Fruit fly (Drosophila melanogaster) whole organism, embryonic: Measurements from ENCODE around the gene CG15515.

ENCODE experiments used
- Lim3 ChIP-seq: fragments of 200-800 bp; sonication (Bioruptor generic); IDR thresholded peaks from 2 replicates; pipeline ENCODE4 v1.3.6; 2022; ENCODE audit warnings: missing biosample characterization, missing genetic modification characterization
- insv ChIP-seq, 2 experiments: fragments of 200-800 bp; sonication (Bioruptor generic); optimal IDR thresholded peaks; 3 replicates each; lab custom pipeline; 2016 to 2018; ENCODE audit warnings: missing biosample characterization in 2 of 2, missing genetic modification characterization in 2 of 2

- TF ChIP-seq Lim3 (GFP tag; lab: Robert Waterston, UW) (no peak), insv (GFP tag; optimal IDR thresholded peaks at IDR 0.05; lab: Kevin White, UChicago) (no peak)
Observed at dm6 chr3R:29893030-29893429, 12.2 kb upstream of the CG15515 start.
